Worm (Caenorhabditis elegans) whole organism, L4 larva: ENCODE results near the gene B0252.11.
A peak's percentile ranks its signal among the peaks of the same experiment; 100 is the strongest.

Source experiments
- F10B5.3 ChIP-seq: sonication (generic microtip); optimal IDR thresholded peaks from 2 replicates; lab custom pipeline; 2016; ENCODE audit warnings: mild to moderate bottlenecking, missing genetic modification characterization, missing compliant biosample characterization
- F37D6.2 ChIP-seq: sonication (generic microtip); optimal IDR thresholded peaks from 2 replicates; lab custom pipeline; 2016; ENCODE audit warnings: mild to moderate bottlenecking, missing genetic modification characterization, missing compliant biosample characterization
- T26A8.4 ChIP-seq: fragments of 200-800 bp; sonication (Bioruptor generic); IDR thresholded peaks from 2 replicates; pipeline ENCODE4 v1.3.6; 2022; ENCODE audit warnings: missing genetic modification characterization, missing compliant biosample characterization
- Y105C5A.15 ChIP-seq: fragments of 200-800 bp; sonication (Bioruptor generic); IDR thresholded peaks from 2 replicates; pipeline ENCODE4 v1.3.6; 2022; ENCODE audit warnings: missing genetic modification characterization, missing compliant biosample characterization
- Y75B8A.6 ChIP-seq: fragments of 200-800 bp; sonication (Bioruptor generic); IDR thresholded peaks from 2 replicates; pipeline ENCODE4 v1.3.6; 2022; ENCODE audit warnings: missing genetic modification reagents, missing genetic modification characterization, missing compliant biosample characterization
- ZK337.2 ChIP-seq: fragments of 200-800 bp; sonication (Bioruptor generic); IDR thresholded peaks from 2 replicates; pipeline ENCODE4 v1.3.6; 2022; ENCODE audit warnings: missing genetic modification reagents, missing genetic modification characterization, missing compliant biosample characterization
- ZK546.5 ChIP-seq, 2 experiments: sonication (generic microtip); optimal IDR thresholded peaks; 2 replicates each; lab custom pipeline; 2017; ENCODE audit warnings: missing biosample characterization in 2 of 2, missing genetic modification characterization in 2 of 2
- aha-1 ChIP-seq: fragments of 150-350 bp; peaks from one replicate; lab custom pipeline; 2014; ENCODE audit warnings: missing biosample characterization, missing genetic modification characterization
- ama-1 ChIP-seq: fragments of 150-350 bp; optimal IDR thresholded peaks from 2 replicates; lab custom pipeline; 2014; ENCODE audit warnings: inconsistent platforms, mixed read lengths
- ceh-20 ChIP-seq: fragments of 200-800 bp; sonication (Bioruptor generic); IDR thresholded peaks from 2 replicates; pipeline ENCODE4 v1.3.6; 2022; ENCODE audit warnings: missing genetic modification reagents, missing genetic modification characterization, missing compliant biosample characterization
- cey-2 ChIP-seq: sonication (generic microtip); optimal IDR thresholded peaks from 3 replicates; lab custom pipeline; 2017; ENCODE audit warnings: missing genetic modification characterization, mild to moderate bottlenecking, missing compliant biosample characterization, antibody characterized with exemption, borderline replicate concordance; ENCODE audit not compliant: insufficient read depth
- ctbp-1 ChIP-seq: fragments of 200-800 bp; sonication (Bioruptor generic); IDR thresholded peaks from 2 replicates; pipeline ENCODE4 v1.3.6; 2022; ENCODE audit warnings: missing genetic modification reagents, missing genetic modification characterization, missing compliant biosample characterization
- daf-19 ChIP-seq: fragments of 200-800 bp; sonication (Bioruptor generic); conservative IDR thresholded peaks from 2 replicates; pipeline ENCODE4 v1.3.6; 2022; ENCODE audit warnings: missing genetic modification characterization, missing compliant biosample characterization
- dmd-8 ChIP-seq: fragments of 200-800 bp; sonication (Bioruptor generic); IDR thresholded peaks from 2 replicates; pipeline ENCODE4 v1.3.6; 2022; ENCODE audit warnings: missing genetic modification characterization, missing compliant biosample characterization
- dmd-9 ChIP-seq: fragments of 200-800 bp; sonication (Bioruptor generic); IDR thresholded peaks from 2 replicates; pipeline ENCODE4 v1.3.6; 2022; ENCODE audit warnings: missing genetic modification reagents, missing genetic modification characterization, missing compliant biosample characterization
- dpl-1 ChIP-seq: fragments of 150-350 bp; optimal IDR thresholded peaks from 2 replicates; lab custom pipeline; 2014; ENCODE audit warnings: missing biosample characterization, missing genetic modification reagents, missing genetic modification characterization
- duxl-1 ChIP-seq: sonication (generic microtip); optimal IDR thresholded peaks from 2 replicates; lab custom pipeline; 2016; ENCODE audit warnings: mild to moderate bottlenecking, missing genetic modification characterization, moderate library complexity, missing compliant biosample characterization; ENCODE audit not compliant: poor library complexity
- dve-1 ChIP-seq: sonication (generic microtip); optimal IDR thresholded peaks from 2 replicates; lab custom pipeline; 2017; ENCODE audit warnings: antibody characterized with exemption, mild to moderate bottlenecking, missing genetic modification characterization, missing compliant biosample characterization; ENCODE audit not compliant: insufficient read depth
- egl-43 ChIP-seq: fragments of 200-800 bp; sonication (Bioruptor generic); IDR thresholded peaks from 2 replicates; pipeline ENCODE4 v1.3.6; 2022; ENCODE audit warnings: missing genetic modification reagents, missing genetic modification characterization, missing compliant biosample characterization
- fkh-10 ChIP-seq: fragments of 150-350 bp; optimal IDR thresholded peaks from 2 replicates; lab custom pipeline; 2014; ENCODE audit warnings: missing biosample characterization, missing genetic modification reagents, missing genetic modification characterization
- gei-8 ChIP-seq: fragments of 200-800 bp; sonication (Bioruptor generic); optimal IDR thresholded peaks from 2 replicates; lab custom pipeline; 2018; ENCODE audit warnings: mild to moderate bottlenecking, missing genetic modification characterization, missing compliant biosample characterization
- hif-1 ChIP-seq, 2 experiments: sonication (generic microtip); optimal IDR thresholded peaks; 2 replicates each; lab custom pipeline; 2016 to 2017; ENCODE audit warnings: missing compliant biosample characterization in 2 of 2, missing genetic modification characterization in 2 of 2, missing genetic modification reagents in 2 of 2, missing genotype in 2 of 2, mild to moderate bottlenecking in 1 of 2
- hlh-11 ChIP-seq: fragments of 200-800 bp; sonication (Bioruptor generic); optimal IDR thresholded peaks from 2 replicates; lab custom pipeline; 2018; ENCODE audit warnings: mild to moderate bottlenecking, missing genetic modification characterization, missing compliant biosample characterization
- hlh-30 ChIP-seq: sonication (generic microtip); optimal IDR thresholded peaks from 2 replicates; lab custom pipeline; 2017; ENCODE audit warnings: antibody characterized with exemption, mild to moderate bottlenecking, missing genetic modification characterization, missing compliant biosample characterization; ENCODE audit not compliant: insufficient read depth
- hmg-1.1 ChIP-seq: fragments of 200-800 bp; sonication (Bioruptor generic); IDR thresholded peaks from 2 replicates; pipeline ENCODE4 v1.3.6; 2022; ENCODE audit warnings: missing genetic modification reagents, missing genetic modification characterization, missing compliant biosample characterization
- lim-7 ChIP-seq: fragments of 200-800 bp; sonication (Bioruptor generic); IDR thresholded peaks from 2 replicates; pipeline ENCODE4 v1.3.6; 2022; ENCODE audit warnings: missing genetic modification characterization, missing compliant biosample characterization
- lin-1 ChIP-seq: fragments of 200-800 bp; sonication (Bioruptor generic); IDR thresholded peaks from 2 replicates; pipeline ENCODE4 v1.3.6; 2022; ENCODE audit warnings: missing genetic modification reagents, missing genetic modification characterization, missing compliant biosample characterization
- lin-13 ChIP-seq: fragments of 150-350 bp; optimal IDR thresholded peaks from 2 replicates; lab custom pipeline; 2014; ENCODE audit warnings: missing biosample characterization, missing genetic modification reagents, missing genetic modification characterization
- lin-38 ChIP-seq: fragments of 200-800 bp; sonication (Bioruptor generic); IDR thresholded peaks from 2 replicates; pipeline ENCODE4 v1.3.6; 2022; ENCODE audit warnings: missing genetic modification reagents, missing genetic modification characterization, missing compliant biosample characterization
- lsy-2 ChIP-seq, 2 experiments: fragments of 150-350 bp in 1 of 2; sonication (generic microtip) in 1 of 2; optimal IDR thresholded peaks; 2 replicates each; lab custom pipeline; 2014 to 2017; ENCODE audit warnings: missing biosample characterization in 2 of 2, missing genetic modification characterization in 2 of 2
- mdl-1 ChIP-seq, 2 experiments: fragments of 150-350 bp in 1 of 2; sonication (generic microtip) in 1 of 2; optimal IDR thresholded peaks; 2 replicates each; lab custom pipeline; 2014 to 2017; ENCODE audit warnings: missing biosample characterization in 2 of 2, missing genetic modification characterization in 2 of 2
- mdt-29 ChIP-seq: fragments of 200-800 bp; sonication (Bioruptor generic); IDR thresholded peaks from 2 replicates; pipeline ENCODE4 v1.3.6; 2022; ENCODE audit warnings: missing genetic modification reagents, missing genetic modification characterization, missing compliant biosample characterization
- mep-1 ChIP-seq: fragments of 150-350 bp; sonication (generic microtip); optimal IDR thresholded peaks from 3 replicates; lab custom pipeline; 2014; ENCODE audit warnings: missing biosample characterization, missing genetic modification characterization
- mes-2 ChIP-seq: sonication (generic microtip); optimal IDR thresholded peaks from 2 replicates; lab custom pipeline; 2016; ENCODE audit warnings: missing genotype, mild to moderate bottlenecking, missing genetic modification characterization, missing compliant biosample characterization; ENCODE audit not compliant: poor library complexity, severe bottlenecking
- nhr-10 ChIP-seq: fragments of 150-350 bp; optimal IDR thresholded peaks from 2 replicates; lab custom pipeline; 2014; ENCODE audit warnings: missing biosample characterization, missing genetic modification characterization
- nhr-25 ChIP-seq: sonication (generic microtip); optimal IDR thresholded peaks from 2 replicates; lab custom pipeline; 2017; ENCODE audit warnings: missing genetic modification characterization, mild to moderate bottlenecking, missing compliant biosample characterization, antibody characterized with exemption, moderate library complexity, borderline replicate concordance; ENCODE audit not compliant: insufficient read depth
- nhr-28 ChIP-seq: fragments of 150-350 bp; optimal IDR thresholded peaks from 2 replicates; lab custom pipeline; 2014; ENCODE audit warnings: missing biosample characterization, missing genetic modification characterization
- nhr-42 ChIP-seq: fragments of 200-800 bp; sonication (Bioruptor generic); IDR thresholded peaks from 2 replicates; pipeline ENCODE4 v1.3.6; 2022; ENCODE audit warnings: missing genetic modification characterization, missing compliant biosample characterization
- nhr-48 ChIP-seq: sonication (generic microtip); optimal IDR thresholded peaks from 2 replicates; lab custom pipeline; 2016; ENCODE audit warnings: mild to moderate bottlenecking, missing genetic modification characterization, missing compliant biosample characterization
- rbr-2 ChIP-seq: sonication (generic microtip); optimal IDR thresholded peaks from 2 replicates; lab custom pipeline; 2016; ENCODE audit warnings: missing genotype, missing genetic modification characterization, missing compliant biosample characterization
- set-16 ChIP-seq: fragments of 200-800 bp; sonication (Bioruptor generic); IDR thresholded peaks from 2 replicates; pipeline ENCODE4 v1.3.6; 2022; ENCODE audit warnings: missing genetic modification reagents, missing genetic modification characterization, missing compliant biosample characterization
- spr-3 ChIP-seq: fragments of 200-800 bp; sonication (Bioruptor generic); optimal IDR thresholded peaks from 2 replicates; lab custom pipeline; 2018; ENCODE audit warnings: mild to moderate bottlenecking, missing genetic modification characterization, missing compliant biosample characterization
- tra-1 ChIP-seq: fragments of 200-800 bp; sonication (Bioruptor generic); IDR thresholded peaks from 2 replicates; pipeline ENCODE4 v1.3.6; 2022; ENCODE audit warnings: missing genetic modification reagents, missing genetic modification characterization, missing compliant biosample characterization
- unc-39 ChIP-seq: sonication (generic microtip); optimal IDR thresholded peaks from 2 replicates; lab custom pipeline; 2017; ENCODE audit warnings: missing biosample characterization, missing genetic modification characterization
- unc-62 ChIP-seq, 3 experiments: fragments of 150-350 bp in 1 of 3; sonication (generic microtip); optimal IDR thresholded peaks in 2 of 3; peaks in 1 of 3; 1 replicate in 1 of 3; 2 replicates in 2 of 3; lab custom pipeline; 2014 to 2017; ENCODE audit warnings: missing biosample characterization in 3 of 3, missing genetic modification characterization in 3 of 3, missing genetic modification reagents in 3 of 3, missing genotype in 1 of 3
- vab-7 ChIP-seq: fragments of 200-800 bp; sonication (Bioruptor generic); IDR thresholded peaks from 2 replicates; pipeline ENCODE4 v1.3.6; 2022; ENCODE audit warnings: missing genetic modification reagents, missing genetic modification characterization, missing compliant biosample characterization
- zfp-2 ChIP-seq: sonication (generic microtip); optimal IDR thresholded peaks from 2 replicates; lab custom pipeline; 2016; ENCODE audit warnings: mild to moderate bottlenecking, missing genetic modification characterization, missing compliant biosample characterization
- zip-11 ChIP-seq: fragments of 200-800 bp; sonication (Bioruptor generic); IDR thresholded peaks from 2 replicates; pipeline ENCODE4 v1.3.6; 2022; ENCODE audit warnings: missing genetic modification characterization, missing compliant biosample characterization
- ztf-7 ChIP-seq: fragments of 150-350 bp; optimal IDR thresholded peaks from 2 replicates; lab custom pipeline; 2014; ENCODE audit warnings: missing biosample characterization, missing genetic modification characterization

Gene B0252.11

DNA sequence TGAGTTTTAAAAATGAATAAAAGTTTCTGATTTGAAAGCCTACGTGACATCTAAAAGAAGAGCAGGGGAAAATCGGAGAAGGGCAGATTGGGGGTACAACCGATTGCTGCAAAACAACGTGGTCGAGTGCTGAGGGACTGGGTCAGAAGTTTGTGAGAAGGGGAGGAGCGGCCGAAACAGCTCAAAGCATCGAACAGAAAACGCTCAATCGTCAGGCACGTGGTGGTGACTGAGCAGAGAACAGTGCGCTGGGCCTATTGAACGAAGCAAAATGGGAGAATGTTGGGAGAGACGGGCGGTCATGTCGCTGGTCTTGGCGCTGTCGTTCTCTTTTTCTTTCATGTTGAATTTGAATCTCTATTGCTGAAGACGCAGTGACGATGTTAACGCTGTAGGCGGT, 26.4 kb downstream of the B0252.11 start:
- TF ChIP-seq lsy-2 (tag; optimal IDR thresholded peaks at IDR 0.05; lab: Kevin White, UChicago) (peak in 1 of 2 experiments; percentile 54), ama-1 (lab: Kevin White, UChicago) (peak; percentile 95), nhr-28 (tag; lab: Kevin White, UChicago) (peak; percentile 86), lin-38 (peak; percentile 17; the same call in 1 of the 2 replicates), zfp-2 (tag; lab: Kevin White, UChicago) (no peak), T26A8.4 (GFP tag; lab: Robert Waterston, UW) (0 out of 2 replicates have a peak, but pooled peaks have one; percentile 46), tra-1 (GFP tag; lab: Robert Waterston, UW) (0 out of 2 replicates have a peak, but pooled peaks have one; percentile 20), duxl-1 (tag; lab: Kevin White, UChicago) (peak; percentile 43), mes-2 (peak; percentile 31), nhr-48 (tag; lab: Kevin White, UChicago) (peak; percentile 53), fkh-10 (no peak), daf-19 (GFP tag; lab: Robert Waterston, UW) (no peak), unc-62 (GFP tag; optimal IDR thresholded peaks at IDR 0.05 in 1 of 2; lab: Kevin White, UChicago) (peak in 1 of 2 experiments; percentile 56), unc-62 (tag; optimal IDR thresholded peaks at IDR 0.05; lab: Kevin White, UChicago) (no peak), hmg-1.1 (GFP tag; lab: Robert Waterston, UW) (peak; percentile 66), lin-13 (GFP tag; lab: Kevin White, UChicago) (peak; percentile 56), Y105C5A.15 (GFP tag; lab: Robert Waterston, UW) (0 out of 2 replicates have a peak, but pooled peaks have one; percentile 55), ctbp-1 (GFP tag; lab: Robert Waterston, UW) (no peak; the same call in 1 of the 2 replicates), gei-8 (peak; percentile 46), F37D6.2 (tag; lab: Kevin White, UChicago) (no peak), spr-3 (GFP tag; lab: Kevin White, UChicago) (peak; percentile 51), unc-39 (tag; lab: Kevin White, UChicago) (no peak), zip-11 (GFP tag; lab: Robert Waterston, UW) (no peak), lin-1 (GFP tag; lab: Robert Waterston, UW) (no peak), dve-1 (tag; lab: Kevin White, UChicago) (peak; percentile 70), F10B5.3 (tag; lab: Kevin White, UChicago) (no peak), hif-1 (tag; optimal IDR thresholded peaks at IDR 0.05; lab: Kevin White, UChicago) (peak; percentile 41 to 98), aha-1 (tag; lab: Kevin White, UChicago) (peak; percentile 99), hlh-30 (tag; lab: Kevin White, UChicago) (peak; percentile 92), set-16 (GFP tag; lab: Robert Waterston, UW) (peak; percentile 79), vab-7 (GFP tag; lab: Robert Waterston, UW) (no peak), ZK546.5 (tag; optimal IDR thresholded peaks at IDR 0.05; lab: Kevin White, UChicago) (no peak), ceh-20 (peak; percentile 51; the same call in 1 of the 2 replicates), egl-43 (GFP tag; lab: Robert Waterston, UW) (peak; percentile 74), dmd-9 (GFP tag; lab: Robert Waterston, UW) (0 out of 2 replicates have a peak, but pooled peaks have one; percentile 27), hlh-11 (peak; percentile 91), dpl-1 (GFP tag; lab: Kevin White, UChicago) (peak; percentile 40), nhr-10 (tag; lab: Kevin White, UChicago) (peak; percentile 73), rbr-2 (tag; lab: Kevin White, UChicago) (peak; percentile 43), mep-1 (tag; lab: Kevin White, UChicago) (peak; percentile 80), ZK337.2 (GFP tag; lab: Robert Waterston, UW) (no peak), mdl-1 (tag; optimal IDR thresholded peaks at IDR 0.05; lab: Kevin White, UChicago) (peak; percentile 64 to 93), cey-2 (tag; lab: Kevin White, UChicago) (no peak), nhr-42 (GFP tag; lab: Robert Waterston, UW) (peak; percentile 13; the same call in 1 of the 2 replicates), lim-7 (GFP tag; lab: Robert Waterston, UW) (peak; percentile 58; the same call in 1 of the 2 replicates), Y75B8A.6 (GFP tag; lab: Robert Waterston, UW) (0 out of 2 replicates have a peak, but pooled peaks have one; percentile 49), nhr-25 (tag; lab: Kevin White, UChicago) (peak; percentile 47), dmd-8 (GFP tag; lab: Robert Waterston, UW) (0 out of 2 replicates have a peak, but pooled peaks have one; percentile 56), mdt-29 (GFP tag; lab: Robert Waterston, UW) (no peak), ztf-7 (tag; lab: Kevin White, UChicago) (no peak)
